Fruit fly (Drosophila melanogaster): ENCODE data around the gene CG5421.
A peak's percentile ranks its signal among the peaks of the same experiment; 100 is the strongest.

CG5421 gene

dm6 chr2L:12460767-12461739 is 13.1 kb upstream of the CG5421 start (continued):
- TF ChIP-seq CG12769 (tag; optimal IDR thresholded peaks at IDR 0.05): peak; percentile 56
- TF ChIP-seq Hand (GFP tag; optimal IDR thresholded peaks at IDR 0.05): peak; percentile 87
- TF ChIP-seq CG17385 (GFP tag; optimal IDR thresholded peaks at IDR 0.05): peak; percentile 70
- TF ChIP-seq CG5953 (GFP tag; IDR thresholded peaks at IDR 0.05): peak; percentile 74
- TF ChIP-seq nerfin-2 (GFP tag; IDR thresholded peaks at IDR 0.05; ENCODE audit: partially characterized antibody): no peak
- peak; percentile 94 for TF ChIP-seq Med (GFP tag)
- no peak for TF ChIP-seq Atf3 (GFP tag; optimal IDR thresholded peaks at IDR 0.05)
- TF ChIP-seq zen2 (GFP tag; IDR thresholded peaks at IDR 0.05; ENCODE audit: partially characterized antibody): peak; percentile 60; the same call in 1 of the 3 replicates
- TF ChIP-seq Doc2 (GFP tag; IDR thresholded peaks at IDR 0.05): no peak
- no peak for TF ChIP-seq crc (GFP tag; optimal IDR thresholded peaks at IDR 0.05)
- no peak for TF ChIP-seq BEAF-32 (GFP tag; optimal IDR thresholded peaks at IDR 0.05)
- TF ChIP-seq scrt (GFP tag; optimal IDR thresholded peaks at IDR 0.05): peak; percentile 74
- TF ChIP-seq cad (GFP tag; optimal IDR thresholded peaks at IDR 0.05): no peak
- TF ChIP-seq grn (GFP tag; optimal IDR thresholded peaks at IDR 0.05): peak; percentile 35
- peak; percentile 41 for TF ChIP-seq CG17829 (tag; optimal IDR thresholded peaks at IDR 0.05)
- peak; percentile 55 for TF ChIP-seq CG2116 (GFP tag; optimal IDR thresholded peaks at IDR 0.05)
- TF ChIP-seq Dp (GFP tag; optimal IDR thresholded peaks at IDR 0.05): no peak
- no peak; the same call in 1 of the 2 replicates for TF ChIP-seq CG10366 (GFP tag; IDR thresholded peaks at IDR 0.05)
- peak; percentile 86 for TF ChIP-seq CG13624 (GFP tag; optimal IDR thresholded peaks at IDR 0.05)
- peak; percentile 85 for TF ChIP-seq rib (GFP tag; IDR thresholded peaks at IDR 0.05)
- TF ChIP-seq pita (GFP tag; optimal IDR thresholded peaks at IDR 0.05): no peak
- TF ChIP-seq caup (GFP tag; optimal IDR thresholded peaks at IDR 0.05; ENCODE audit: severe bottlenecking): peak; percentile 85
- TF ChIP-seq stwl (tag; optimal IDR thresholded peaks at IDR 0.05): peak; percentile 11
- TF ChIP-seq gce (GFP tag; IDR thresholded peaks at IDR 0.05): 0 out of 3 replicates have a peak, but pooled peaks have one; percentile 37
- peak; percentile 30; the same call in 1 of the 3 replicates for TF ChIP-seq tgo (GFP tag; IDR thresholded peaks at IDR 0.05)
- TF ChIP-seq CG4360 (GFP tag; IDR thresholded peaks at IDR 0.05): peak; percentile 32; the same call in 1 of the 2 replicates
- peak; percentile 15 for TF ChIP-seq CG7745 (tag; optimal IDR thresholded peaks at IDR 0.05)
- no peak for TF ChIP-seq sima (GFP tag; optimal IDR thresholded peaks at IDR 0.05)
- TF ChIP-seq CG16779 (GFP tag; IDR thresholded peaks at IDR 0.05): no peak
- TF ChIP-seq Pdp1 (GFP tag; optimal IDR thresholded peaks at IDR 0.05): peak in 1 of 2 experiments; percentile 39
- no peak for TF ChIP-seq slp2 (GFP tag; optimal IDR thresholded peaks at IDR 0.05)
- peak in 1 of 2 experiments; percentile 8 for TF ChIP-seq chif (GFP tag; optimal IDR thresholded peaks at IDR 0.05)
- no peak for TF ChIP-seq fu2 (GFP tag; optimal IDR thresholded peaks at IDR 0.05)
- no peak for TF ChIP-seq CG4617 (GFP tag; optimal IDR thresholded peaks at IDR 0.05; ENCODE audit: borderline replicate concordance)
- TF ChIP-seq MESR4 (GFP tag; optimal IDR thresholded peaks at IDR 0.05): no peak
- TF ChIP-seq Mes4 (GFP tag; optimal IDR thresholded peaks at IDR 0.05): peak; percentile 7
- no peak for TF ChIP-seq Gsc (GFP tag; IDR thresholded peaks at IDR 0.05)
- peak; percentile 87 for TF ChIP-seq CG18599 (GFP tag; optimal IDR thresholded peaks at IDR 0.05)
- TF ChIP-seq Awh (GFP tag; IDR thresholded peaks at IDR 0.05): peak; percentile 80; the same call in 1 of the 2 replicates
- peak; percentile 43; the same call in 1 of the 3 replicates for TF ChIP-seq zfh1 (GFP tag; IDR thresholded peaks at IDR 0.05)
- TF ChIP-seq so (GFP tag; IDR thresholded peaks at IDR 0.05): peak; percentile 82; the same call in 2 of the 3 replicates
- TF ChIP-seq CG14441 (GFP tag; IDR thresholded peaks at IDR 0.05): 0 out of 2 replicates have a peak, but pooled peaks have one; percentile 17
- peak; percentile 18; the same call in 2 of the 3 replicates for TF ChIP-seq sr (GFP tag; IDR thresholded peaks at IDR 0.05)
- TF ChIP-seq CG6765 (GFP tag; optimal IDR thresholded peaks at IDR 0.05): peak; percentile 87
- peak; percentile 46; the same call in 1 of the 2 replicates for TF ChIP-seq ranshi (GFP tag; IDR thresholded peaks at IDR 0.05)
- TF ChIP-seq Deaf1 (tag; optimal IDR thresholded peaks at IDR 0.05): peak; percentile 21
- no peak for TF ChIP-seq danr (GFP tag; IDR thresholded peaks at IDR 0.05)

Data from whole organism, embryonic.